Worm (Caenorhabditis elegans) whole organism, L3 larva: Measurements from ENCODE around the gene arx-4.

Source experiments
- ceh-28 ChIP-seq: fragments of 150-350 bp; optimal IDR thresholded peaks from 2 replicates; lab custom pipeline; 2014; ENCODE audit warnings: missing biosample characterization, missing genetic modification reagents, missing genetic modification characterization
- egl-27 ChIP-seq: sonication (generic microtip); optimal IDR thresholded peaks from 4 replicates; lab custom pipeline; 2017; ENCODE audit warnings: missing biosample characterization, missing genetic modification reagents, missing genetic modification characterization
- elt-1 ChIP-seq: fragments of 150-350 bp; optimal IDR thresholded peaks from 2 replicates; lab custom pipeline; 2014; ENCODE audit warnings: missing biosample characterization, missing genetic modification characterization
- fkh-10 ChIP-seq: sonication (generic microtip); optimal IDR thresholded peaks from 2 replicates; lab custom pipeline; 2017; ENCODE audit warnings: missing biosample characterization, missing genetic modification reagents, missing genetic modification characterization
- fos-1 ChIP-seq: fragments of 150-350 bp; optimal IDR thresholded peaks from 2 replicates; lab custom pipeline; 2014; ENCODE audit warnings: missing biosample characterization, missing genetic modification characterization
- jun-1 ChIP-seq: fragments of 150-350 bp; optimal IDR thresholded peaks from 2 replicates; lab custom pipeline; 2014; ENCODE audit warnings: missing biosample characterization, missing genetic modification reagents, missing genetic modification characterization
- lin-15B ChIP-seq: fragments of 150-350 bp; optimal IDR thresholded peaks from 2 replicates; lab custom pipeline; 2014; ENCODE audit warnings: missing biosample characterization, missing genetic modification characterization
- lin-39 ChIP-seq: fragments of 150-350 bp; optimal IDR thresholded peaks from 2 replicates; lab custom pipeline; 2018; ENCODE audit warnings: missing biosample characterization, missing genetic modification reagents, missing genetic modification characterization
- mdl-1 ChIP-seq: fragments of 150-350 bp; optimal IDR thresholded peaks from 2 replicates; lab custom pipeline; 2014; ENCODE audit warnings: missing biosample characterization, missing genetic modification characterization
- nfya-1 ChIP-seq: sonication (generic microtip); optimal IDR thresholded peaks from 2 replicates; lab custom pipeline; 2017; ENCODE audit warnings: missing genetic modification characterization, mild to moderate bottlenecking, missing compliant biosample characterization, antibody characterized with exemption, moderate library complexity; ENCODE audit not compliant: insufficient read depth
- nhr-11 ChIP-seq: fragments of 150-350 bp; optimal IDR thresholded peaks from 2 replicates; lab custom pipeline; 2014; ENCODE audit warnings: missing biosample characterization, missing genetic modification characterization
- nhr-237 ChIP-seq: fragments of 150-350 bp; optimal IDR thresholded peaks from 2 replicates; lab custom pipeline; 2014; ENCODE audit warnings: missing biosample characterization, missing genetic modification characterization
- ztf-11 ChIP-seq: fragments of 150-350 bp; optimal IDR thresholded peaks from 2 replicates; lab custom pipeline; 2014; ENCODE audit warnings: missing biosample characterization, missing genetic modification characterization

ce11 chrIII:873432-873831 lies 11.3 kb downstream of the arx-4 start, which contains the start of gene clc-19:
- TF ChIP-seq nhr-11 (tag; lab: Kevin White, UChicago) (no peak), fos-1 (tag; lab: Kevin White, UChicago) (no peak), lin-39 (tag; lab: Kevin White, UChicago) (no peak), lin-15B (no peak), elt-1 (tag; lab: Kevin White, UChicago) (no peak), fkh-10 (GFP tag; lab: Kevin White, UChicago) (no peak), egl-27 (tag; lab: Kevin White, UChicago) (no peak), nfya-1 (tag; lab: Kevin White, UChicago) (no peak), ztf-11 (tag; lab: Kevin White, UChicago) (no peak), jun-1 (tag; lab: Kevin White, UChicago) (no peak), ceh-28 (tag; lab: Kevin White, UChicago) (no peak), mdl-1 (no peak), nhr-237 (tag; lab: Kevin White, UChicago) (no peak)
